Worm (Caenorhabditis elegans) whole organism, L2 larva: Measurements from ENCODE around the gene Y38F2AL.12.

ENCODE experiments used
- ZK546.5 ChIP-seq: sonication (generic microtip); optimal IDR thresholded peaks from 2 replicates; lab custom pipeline; 2017; ENCODE audit warnings: missing biosample characterization, missing genetic modification characterization
- egl-27 ChIP-seq: sonication (generic microtip); optimal IDR thresholded peaks from 3 replicates; lab custom pipeline; 2017; ENCODE audit warnings: missing biosample characterization, missing genetic modification reagents, missing genetic modification characterization
- elt-1 ChIP-seq: fragments of 150-350 bp; optimal IDR thresholded peaks from 2 replicates; lab custom pipeline; 2014; ENCODE audit warnings: missing biosample characterization, missing genetic modification characterization
- elt-3 ChIP-seq: sonication (generic microtip); optimal IDR thresholded peaks from 2 replicates; lab custom pipeline; 2017; ENCODE audit warnings: missing biosample characterization, missing genetic modification characterization
- lin-11 ChIP-seq: fragments of 150-350 bp; sonication (generic microtip); optimal IDR thresholded peaks from 2 replicates; lab custom pipeline; 2014; ENCODE audit warnings: missing biosample characterization, missing genetic modification characterization, inconsistent platforms, mixed read lengths
- mdl-1 ChIP-seq, 2 experiments: fragments of 150-350 bp in 1 of 2; sonication (generic microtip) in 1 of 2; optimal IDR thresholded peaks; 2 replicates each; lab custom pipeline; 2017; ENCODE audit warnings: missing biosample characterization in 2 of 2, missing genetic modification characterization in 2 of 2
- nhr-237 ChIP-seq: fragments of 150-350 bp; optimal IDR thresholded peaks from 2 replicates; lab custom pipeline; 2014; ENCODE audit warnings: missing biosample characterization, missing genetic modification characterization
- nhr-77 ChIP-seq: fragments of 150-350 bp; optimal IDR thresholded peaks from 2 replicates; lab custom pipeline; 2014; ENCODE audit warnings: missing biosample characterization, missing genetic modification characterization
- unc-39 ChIP-seq: fragments of 150-350 bp; optimal IDR thresholded peaks from 2 replicates; lab custom pipeline; 2014; ENCODE audit warnings: missing biosample characterization, missing genetic modification characterization
- zag-1 ChIP-seq: fragments of 150-350 bp; optimal IDR thresholded peaks from 2 replicates; lab custom pipeline; 2014; ENCODE audit warnings: missing biosample characterization, missing genetic modification characterization
- ztf-11 ChIP-seq: sonication (generic microtip); optimal IDR thresholded peaks from 2 replicates; lab custom pipeline; 2017; ENCODE audit warnings: missing biosample characterization, missing genetic modification characterization

- no peak for TF ChIP-seq nhr-237
- no peak for TF ChIP-seq unc-39 (tag; lab: Kevin White, UChicago)
- no peak for TF ChIP-seq egl-27 (tag; lab: Kevin White, UChicago)
- no peak for TF ChIP-seq mdl-1 (tag; optimal IDR thresholded peaks at IDR 0.05; lab: Kevin White, UChicago)
- no peak for TF ChIP-seq elt-3
- TF ChIP-seq ZK546.5 (tag; lab: Kevin White, UChicago) = no peak
- TF ChIP-seq ztf-11 (tag; lab: Kevin White, UChicago) = no peak
- TF ChIP-seq nhr-77 (tag; lab: Kevin White, UChicago) = no peak
- TF ChIP-seq lin-11 (tag; lab: Kevin White, UChicago) = no peak
- TF ChIP-seq elt-1 (tag; lab: Kevin White, UChicago) = no peak
- no peak for TF ChIP-seq zag-1 (tag; lab: Kevin White, UChicago)
Measured at ce11 chrIV:2327317-2327716, 10.9 kb downstream of the Y38F2AL.12 start.
